Worm (Caenorhabditis elegans) whole organism, late embryonic: ENCODE results near the gene slc-25A29.

Source experiments
- C38D4.7 ChIP-seq: fragments of 200-800 bp; sonication (Bioruptor generic); optimal IDR thresholded peaks from 2 replicates; lab custom pipeline; 2018; ENCODE audit warnings: mild to moderate bottlenecking, missing genetic modification characterization, moderate library complexity, missing compliant biosample characterization
- F13H6.1 ChIP-seq: sonication (generic microtip); optimal IDR thresholded peaks from 2 replicates; lab custom pipeline; 2016; ENCODE audit warnings: missing genetic modification characterization, missing compliant biosample characterization
- K02D7.2 ChIP-seq: sonication (generic microtip); optimal IDR thresholded peaks from 2 replicates; lab custom pipeline; 2017; ENCODE audit warnings: mild to moderate bottlenecking, missing genetic modification characterization, missing compliant biosample characterization
- T23F11.4 ChIP-seq: fragments of 200-800 bp; sonication (Bioruptor generic); optimal IDR thresholded peaks from 2 replicates; lab custom pipeline; 2018; ENCODE audit warnings: mild to moderate bottlenecking, missing genetic modification characterization, missing compliant biosample characterization
- Y22D7AL.16 ChIP-seq: sonication (generic microtip); optimal IDR thresholded peaks from 2 replicates; lab custom pipeline; 2016; ENCODE audit warnings: missing genetic modification characterization, missing compliant biosample characterization
- ceh-14 ChIP-seq: sonication (generic microtip); optimal IDR thresholded peaks from 2 replicates; lab custom pipeline; 2016; ENCODE audit warnings: missing genotype, missing genetic modification characterization, missing compliant biosample characterization
- ceh-18 ChIP-seq: sonication (generic microtip); optimal IDR thresholded peaks from 2 replicates; lab custom pipeline; 2016; ENCODE audit warnings: missing genetic modification characterization, missing compliant biosample characterization
- ceh-34 ChIP-seq: sonication (generic microtip); optimal IDR thresholded peaks from 2 replicates; lab custom pipeline; 2016; ENCODE audit warnings: mild to moderate bottlenecking, missing genetic modification characterization, missing compliant biosample characterization
- ceh-45 ChIP-seq: fragments of 200-800 bp; sonication (Bioruptor generic); IDR thresholded peaks from 2 replicates; pipeline ENCODE4 v1.3.6; 2022; ENCODE audit warnings: missing genetic modification reagents, missing genetic modification characterization, missing compliant biosample characterization
- ceh-6 ChIP-seq: fragments of 200-800 bp; sonication (Bioruptor generic); optimal IDR thresholded peaks from 2 replicates; lab custom pipeline; 2018; ENCODE audit warnings: mild to moderate bottlenecking, missing genetic modification characterization, missing compliant biosample characterization
- ceh-9 ChIP-seq: sonication (generic microtip); optimal IDR thresholded peaks from 2 replicates; lab custom pipeline; 2016; ENCODE audit warnings: mild to moderate bottlenecking, missing genetic modification characterization, inconsistent platforms, missing compliant biosample characterization
- che-1 ChIP-seq: sonication (generic microtip); optimal IDR thresholded peaks from 2 replicates; lab custom pipeline; 2016; ENCODE audit warnings: mild to moderate bottlenecking, missing genetic modification characterization, missing compliant biosample characterization
- ets-4 ChIP-seq: sonication (generic microtip); optimal IDR thresholded peaks from 2 replicates; lab custom pipeline; 2016; ENCODE audit warnings: missing genetic modification characterization, missing compliant biosample characterization
- eyg-1 ChIP-seq: sonication (generic microtip); optimal IDR thresholded peaks from 2 replicates; lab custom pipeline; 2016; ENCODE audit warnings: missing genotype, missing genetic modification characterization, missing compliant biosample characterization
- hlh-13 ChIP-seq: fragments of 200-800 bp; sonication (Bioruptor generic); optimal IDR thresholded peaks from 2 replicates; lab custom pipeline; 2018; ENCODE audit warnings: mild to moderate bottlenecking, missing genetic modification characterization, missing compliant biosample characterization
- hlh-30 ChIP-seq: sonication (generic microtip); optimal IDR thresholded peaks from 2 replicates; lab custom pipeline; 2017; ENCODE audit warnings: antibody characterized with exemption, missing genetic modification characterization, missing compliant biosample characterization; ENCODE audit not compliant: insufficient read depth
- hlh-8 ChIP-seq: sonication (generic microtip); optimal IDR thresholded peaks from 2 replicates; lab custom pipeline; 2016; ENCODE audit warnings: missing genotype, missing genetic modification characterization, missing compliant biosample characterization
- nhr-232 ChIP-seq: sonication (generic microtip); optimal IDR thresholded peaks from 2 replicates; lab custom pipeline; 2016; ENCODE audit warnings: missing genetic modification characterization, missing compliant biosample characterization
- npax-4 ChIP-seq: sonication (generic microtip); optimal IDR thresholded peaks from 2 replicates; lab custom pipeline; 2016; ENCODE audit warnings: missing genetic modification characterization, missing compliant biosample characterization
- pat-9 ChIP-seq: fragments of 200-800 bp; sonication (Bioruptor generic); optimal IDR thresholded peaks from 2 replicates; lab custom pipeline; 2018; ENCODE audit warnings: mild to moderate bottlenecking, missing genetic modification characterization, moderate library complexity, missing compliant biosample characterization
- pax-1 ChIP-seq: fragments of 150-350 bp; optimal IDR thresholded peaks from 2 replicates; lab custom pipeline; 2014; ENCODE audit warnings: missing biosample characterization, missing genetic modification characterization
- pha-4 ChIP-seq: fragments of 150-350 bp; optimal IDR thresholded peaks from 2 replicates; lab custom pipeline; 2018; ENCODE audit warnings: missing biosample characterization, missing genetic modification reagents, missing genetic modification characterization
- pqm-1 ChIP-seq: sonication (generic microtip); optimal IDR thresholded peaks from 2 replicates; lab custom pipeline; 2016; ENCODE audit warnings: missing genetic modification characterization, missing compliant biosample characterization
- pros-1 ChIP-seq: fragments of 150-350 bp; optimal IDR thresholded peaks from 2 replicates; lab custom pipeline; 2014; ENCODE audit warnings: missing biosample characterization, missing genetic modification reagents, missing genetic modification characterization
- rnt-1 ChIP-seq: sonication (generic microtip); optimal IDR thresholded peaks from 2 replicates; lab custom pipeline; 2016; ENCODE audit warnings: missing genetic modification characterization, missing compliant biosample characterization
- sox-2 ChIP-seq: fragments of 200-800 bp; sonication (Bioruptor generic); IDR thresholded peaks from 2 replicates; pipeline ENCODE4 v1.3.6; 2022; ENCODE audit warnings: missing genetic modification reagents, missing genetic modification characterization, missing compliant biosample characterization
- ttx-3 ChIP-seq: sonication (generic microtip); optimal IDR thresholded peaks from 2 replicates; lab custom pipeline; 2016; ENCODE audit warnings: missing genetic modification reagents, missing genetic modification characterization, missing compliant biosample characterization
- unc-3 ChIP-seq, 2 experiments: fragments of 200-800 bp in 1 of 2; sonication (Bioruptor generic) in 1 of 2; sonication (generic microtip) in 1 of 2; conservative IDR thresholded peaks in 1 of 2; optimal IDR thresholded peaks in 1 of 2; 2 replicates each; pipeline versions ENCODE4 v1.3.6 to Lab custom; 2016 to 2022; ENCODE audit warnings: missing compliant biosample characterization in 2 of 2, missing genetic modification characterization in 2 of 2, missing genetic modification reagents in 1 of 2
- unc-42 ChIP-seq: sonication (generic microtip); optimal IDR thresholded peaks from 2 replicates; lab custom pipeline; 2016; ENCODE audit warnings: missing genotype, missing genetic modification characterization, missing compliant biosample characterization
- unc-55 ChIP-seq: sonication (generic microtip); optimal IDR thresholded peaks from 2 replicates; lab custom pipeline; 2017; ENCODE audit warnings: missing biosample characterization, missing genetic modification reagents, missing genetic modification characterization
- unc-86 ChIP-seq: sonication (generic microtip); optimal IDR thresholded peaks from 2 replicates; lab custom pipeline; 2016; ENCODE audit warnings: missing genetic modification characterization, missing compliant biosample characterization
- ztf-16 ChIP-seq: sonication (generic microtip); optimal IDR thresholded peaks from 2 replicates; lab custom pipeline; 2017; ENCODE audit warnings: missing genetic modification characterization, missing compliant biosample characterization

slc-25A29 gene

ce11 chrV:14640769-14641168 lies 17.2 kb downstream of the slc-25A29 start, which contains the start of gene C54G10.1:
Gene C54G10.1, plus strand, starts transcription at chrV:14641101.
- TF ChIP-seq hlh-13 (GFP tag; lab: Kevin White, UChicago) (no peak), ceh-34 (tag; lab: Kevin White, UChicago) (no peak)

- no peak for TF ChIP-seq pat-9
- TF ChIP-seq ceh-9 (tag; lab: Kevin White, UChicago): no peak
- no peak for TF ChIP-seq hlh-8 (tag; lab: Kevin White, UChicago)
- TF ChIP-seq K02D7.2 (tag; lab: Kevin White, UChicago): no peak
- TF ChIP-seq ceh-14 (tag; lab: Kevin White, UChicago): no peak
- TF ChIP-seq ceh-18 (tag; lab: Kevin White, UChicago): no peak
- no peak for TF ChIP-seq pros-1 (tag; lab: Kevin White, UChicago)
- TF ChIP-seq pax-1 (tag; lab: Kevin White, UChicago): no peak
- TF ChIP-seq, all 69 proteins: peak for 0
Observed at ce11 chrV:14640071-14640470, 17.9 kb downstream of the slc-25A29 start, which contains the start of gene F43D2.7. Gene F43D2.7, minus strand, starts transcription at chrV:14640171.

- TF ChIP-seq che-1 (tag; lab: Kevin White, UChicago): no peak
- TF ChIP-seq hlh-30: no peak
- no peak for TF ChIP-seq ceh-45
- TF ChIP-seq Y22D7AL.16 (tag; lab: Kevin White, UChicago): no peak
- TF ChIP-seq ets-4: no peak
- no peak for TF ChIP-seq ttx-3 (tag; lab: Kevin White, UChicago)
- TF ChIP-seq ztf-16: no peak
- TF ChIP-seq ceh-14 (tag; lab: Kevin White, UChicago): no peak
- TF ChIP-seq npax-4 (tag; lab: Kevin White, UChicago): no peak
- no peak for TF ChIP-seq pqm-1
- no peak for TF ChIP-seq eyg-1 (tag; lab: Kevin White, UChicago)
- no peak for TF ChIP-seq unc-42 (tag; lab: Kevin White, UChicago)
- no peak for TF ChIP-seq rnt-1 (tag; lab: Kevin White, UChicago)
- no peak for TF ChIP-seq ceh-6
- TF ChIP-seq unc-86 (tag; lab: Kevin White, UChicago): no peak
- no peak for TF ChIP-seq unc-3 (GFP tag; conservative IDR thresholded peaks at IDR 0.05; lab: Robert Waterston, UW)
- no peak for TF ChIP-seq unc-3 (tag; optimal IDR thresholded peaks at IDR 0.05; lab: Kevin White, UChicago)
- TF ChIP-seq C38D4.7 (GFP tag; lab: Kevin White, UChicago): no peak
- TF ChIP-seq pat-9: no peak
- no peak for TF ChIP-seq unc-55 (GFP tag; lab: Kevin White, UChicago)
Observed at ce11 chrV:14638075-14638474, 19.9 kb downstream of the slc-25A29 start.

- no peak for TF ChIP-seq ceh-6
- no peak for TF ChIP-seq ceh-45
- TF ChIP-seq, all 69 proteins: peak for 0
Observed at ce11 chrV:14635119-14635518, 22.9 kb downstream of the slc-25A29 start, which contains the start of gene F43D2.6. Gene F43D2.6, minus strand, starts transcription at chrV:14635180.

ce11 chrV:14633319-14633718 lies 24.7 kb downstream of the slc-25A29 start:
- TF ChIP-seq pha-4 (no peak), T23F11.4 (GFP tag; lab: Kevin White, UChicago) (no peak), hlh-8 (tag; lab: Kevin White, UChicago) (no peak), nhr-232 (tag; lab: Kevin White, UChicago) (no peak), npax-4 (tag; lab: Kevin White, UChicago) (no peak), sox-2 (GFP tag; lab: Robert Waterston, UW) (no peak), pax-1 (tag; lab: Kevin White, UChicago) (no peak), pros-1 (tag; lab: Kevin White, UChicago) (no peak), hlh-13 (GFP tag; lab: Kevin White, UChicago) (no peak), Y22D7AL.16 (tag; lab: Kevin White, UChicago) (no peak), eyg-1 (tag; lab: Kevin White, UChicago) (no peak), F13H6.1 (no peak)
